Fruit fly (Drosophila melanogaster) whole organism, embryonic: ENCODE results near the gene CG42324.

ENCODE experiments used
- Adf1 ChIP-seq: fragments of 200-800 bp; sonication (Bioruptor generic); IDR thresholded peaks from 2 replicates; pipeline ENCODE4 v1.3.6; 2022; ENCODE audit warnings: missing biosample characterization, missing genetic modification characterization
- CG10147 ChIP-seq: fragments of 200-800 bp; sonication (Bioruptor generic); optimal IDR thresholded peaks from 2 replicates; lab custom pipeline; 2019; ENCODE audit warnings: missing biosample characterization, mild to moderate bottlenecking, missing genetic modification characterization, moderate library complexity
- CG10431 ChIP-seq: fragments of 200-800 bp; sonication (Bioruptor generic); optimal IDR thresholded peaks from 3 replicates; lab custom pipeline; 2018; ENCODE audit warnings: missing biosample characterization, mild to moderate bottlenecking, missing genetic modification characterization
- CG11247 ChIP-seq: fragments of 200-800 bp; sonication (Bioruptor generic); IDR thresholded peaks from 2 replicates; pipeline ENCODE4 v1.3.6; 2022; ENCODE audit warnings: missing biosample characterization, missing genetic modification characterization
- CG12155 ChIP-seq: fragments of 200-800 bp; sonication (Bioruptor generic); optimal IDR thresholded peaks from 3 replicates; lab custom pipeline; 2016; ENCODE audit warnings: missing biosample characterization, missing genetic modification characterization
- CG15073 ChIP-seq: fragments of 200-800 bp; sonication (Bioruptor generic); optimal IDR thresholded peaks from 2 replicates; lab custom pipeline; 2016; ENCODE audit warnings: missing biosample characterization, missing genetic modification characterization
- CG15514 ChIP-seq: fragments of 200-800 bp; sonication (Bioruptor generic); optimal IDR thresholded peaks from 3 replicates; lab custom pipeline; 2017; ENCODE audit warnings: missing biosample characterization, missing genetic modification characterization, mild to moderate bottlenecking, moderate library complexity, missing genetic modification reagents
- CG17568 ChIP-seq: fragments of 200-800 bp; sonication (Bioruptor generic); optimal IDR thresholded peaks from 2 replicates; lab custom pipeline; 2018; ENCODE audit warnings: missing biosample characterization, mild to moderate bottlenecking, missing genetic modification characterization, moderate library complexity
- CG2129 ChIP-seq: fragments of 200-800 bp; sonication (Bioruptor generic); IDR thresholded peaks from 2 replicates; pipeline ENCODE4 v1.3.6; 2022; ENCODE audit warnings: missing biosample characterization, missing genetic modification characterization; ENCODE audit not compliant: partially characterized antibody
- CG2712 ChIP-seq: fragments of 200-800 bp; optimal IDR thresholded peaks from 3 replicates; lab custom pipeline; 2019; ENCODE audit warnings: missing biosample characterization, mild to moderate bottlenecking, missing genetic modification characterization, moderate library complexity
- CG31224 ChIP-seq: fragments of 200-800 bp; sonication (Bioruptor generic); IDR thresholded peaks from 2 replicates; pipeline ENCODE4 v1.3.6; 2022; ENCODE audit warnings: missing biosample characterization, missing genetic modification characterization
- CG33213 ChIP-seq: fragments of 200-800 bp; sonication (Bioruptor generic); optimal IDR thresholded peaks from 3 replicates; lab custom pipeline; 2016; ENCODE audit warnings: missing biosample characterization, missing genetic modification characterization
- CG3838 ChIP-seq: fragments of 200-800 bp; sonication (Bioruptor generic); optimal IDR thresholded peaks from 3 replicates; lab custom pipeline; 2016; ENCODE audit warnings: missing biosample characterization, missing genetic modification characterization
- CG3847 ChIP-seq: fragments of 200-800 bp; sonication (Bioruptor generic); IDR thresholded peaks from 2 replicates; pipeline ENCODE4 v1.3.6; 2022; ENCODE audit warnings: missing biosample characterization, missing genetic modification characterization
- CG6683 ChIP-seq: fragments of 200-800 bp; sonication (Bioruptor generic); optimal IDR thresholded peaks from 2 replicates; lab custom pipeline; 2017; ENCODE audit warnings: missing biosample characterization, mild to moderate bottlenecking, missing genetic modification characterization, missing genetic modification reagents
- CG7271 ChIP-seq: fragments of 200-800 bp; sonication (Bioruptor generic); optimal IDR thresholded peaks from 2 replicates; lab custom pipeline; 2018; ENCODE audit warnings: missing biosample characterization, mild to moderate bottlenecking, missing genetic modification characterization, moderate library complexity
- CG7987 ChIP-seq: fragments of 200-800 bp; sonication (Bioruptor generic); optimal IDR thresholded peaks from 2 replicates; lab custom pipeline; 2018; ENCODE audit warnings: missing biosample characterization, mild to moderate bottlenecking, missing genetic modification characterization, moderate library complexity
- CG9876 ChIP-seq: fragments of 200-800 bp; sonication (Bioruptor generic); optimal IDR thresholded peaks from 2 replicates; lab custom pipeline; 2016; ENCODE audit warnings: missing biosample characterization, missing genetic modification characterization
- CHES-1-like ChIP-seq: fragments of 200-800 bp; sonication (Bioruptor generic); optimal IDR thresholded peaks from 2 replicates; lab custom pipeline; 2016; ENCODE audit warnings: missing biosample characterization, missing genetic modification characterization
- Eip74EF ChIP-seq, 2 experiments: fragments of 200-800 bp in 1 of 2; fragments of >200 bp in 1 of 2; sonication (Bioruptor generic) in 1 of 2; optimal IDR thresholded peaks; 2 replicates each; lab custom pipeline; 2017 to 2019; ENCODE audit warnings: missing biosample characterization in 2 of 2, missing genetic modification characterization in 2 of 2, mild to moderate bottlenecking in 1 of 2, moderate library complexity in 1 of 2
- H2.0 ChIP-seq: fragments of 200-800 bp; sonication (Bioruptor generic); IDR thresholded peaks from 2 replicates; pipeline ENCODE4 v1.3.6; 2022; ENCODE audit warnings: missing biosample characterization, missing genetic modification characterization
- Meics ChIP-seq: fragments of 200-800 bp; sonication (Bioruptor generic); optimal IDR thresholded peaks from 2 replicates; lab custom pipeline; 2017; ENCODE audit warnings: missing biosample characterization, mild to moderate bottlenecking, missing genetic modification characterization
- Mes4 ChIP-seq: fragments of 200-800 bp; sonication (Bioruptor generic); optimal IDR thresholded peaks from 2 replicates; lab custom pipeline; 2016; ENCODE audit warnings: missing biosample characterization, missing genetic modification characterization
- Neu2 ChIP-seq: fragments of 200-800 bp; sonication (Bioruptor generic); optimal IDR thresholded peaks from 3 replicates; lab custom pipeline; 2016; ENCODE audit warnings: missing biosample characterization, missing genetic modification characterization, borderline replicate concordance
- cg ChIP-seq: fragments of 200-800 bp; sonication (Bioruptor generic); optimal IDR thresholded peaks from 3 replicates; lab custom pipeline; 2019; ENCODE audit warnings: missing biosample characterization, mild to moderate bottlenecking, missing genetic modification characterization, moderate library complexity
- cwo ChIP-seq: fragments of 200-800 bp; sonication (Bioruptor generic); optimal IDR thresholded peaks from 3 replicates; lab custom pipeline; 2017; ENCODE audit warnings: missing biosample characterization, missing genetic modification characterization, mild to moderate bottlenecking, moderate library complexity, missing genetic modification reagents
- disco-r ChIP-seq: fragments of 200-800 bp; sonication (Bioruptor generic); optimal IDR thresholded peaks from 2 replicates; lab custom pipeline; 2016; ENCODE audit warnings: missing biosample characterization, missing genetic modification characterization
- dpn ChIP-seq, 2 experiments: fragments of 200-800 bp; sonication (Bioruptor generic); optimal IDR thresholded peaks; 3 replicates each; lab custom pipeline; 2016; ENCODE audit warnings: missing biosample characterization in 2 of 2, missing genetic modification characterization in 2 of 2
- ems ChIP-seq: fragments of 200-800 bp; sonication (Bioruptor generic); optimal IDR thresholded peaks from 3 replicates; lab custom pipeline; 2016; ENCODE audit warnings: missing biosample characterization, missing genetic modification characterization
- gcm2 ChIP-seq: fragments of 200-800 bp; sonication (Bioruptor generic); optimal IDR thresholded peaks from 2 replicates; lab custom pipeline; 2016; ENCODE audit warnings: missing biosample characterization, missing genetic modification characterization
- jing ChIP-seq: fragments of 200-800 bp; sonication (Bioruptor generic); optimal IDR thresholded peaks from 2 replicates; lab custom pipeline; 2018; ENCODE audit warnings: missing biosample characterization, mild to moderate bottlenecking, missing genetic modification characterization
- knrl ChIP-seq: fragments of 200-800 bp; sonication (Bioruptor generic); IDR thresholded peaks from 3 replicates; pipeline ENCODE4 v1.3.6; 2022; ENCODE audit warnings: missing biosample characterization, missing genetic modification characterization; ENCODE audit not compliant: partially characterized antibody
- maf-S ChIP-seq: fragments of 200-800 bp; sonication (Bioruptor generic); optimal IDR thresholded peaks from 2 replicates; lab custom pipeline; 2016; ENCODE audit warnings: missing biosample characterization, missing genetic modification characterization
- prd ChIP-seq, 3 experiments: fragments of >200 bp in 2 of 3; fragments of 200-800 bp in 1 of 3; sonication (Bioruptor generic) in 1 of 3; optimal IDR thresholded peaks in 2 of 3; IDR thresholded peaks in 1 of 3; 2 replicates in 2 of 3; 3 replicates in 1 of 3; pipeline versions ENCODE4 v1.3.6 to Lab custom; 2017 to 2022; ENCODE audit warnings: missing biosample characterization in 1 of 3, missing genetic modification characterization in 1 of 3
- rib ChIP-seq: fragments of 200-800 bp; sonication (Bioruptor generic); IDR thresholded peaks from 2 replicates; pipeline ENCODE4 v1.3.6; 2022; ENCODE audit warnings: missing biosample characterization, missing genetic modification characterization
- sc ChIP-seq, 3 experiments: fragments of >200 bp in 2 of 3; fragments of 200-800 bp in 1 of 3; sonication (Bioruptor generic) in 1 of 3; optimal IDR thresholded peaks; 2 replicates in 2 of 3; 3 replicates in 1 of 3; lab custom pipeline; 2017; ENCODE audit warnings: mild to moderate bottlenecking in 1 of 3, missing biosample characterization in 1 of 3, missing genetic modification characterization in 1 of 3, missing genetic modification reagents in 1 of 3
- slbo ChIP-seq: fragments of 200-800 bp; sonication (Bioruptor generic); IDR thresholded peaks from 2 replicates; pipeline ENCODE4 v1.3.6; 2022; ENCODE audit warnings: missing biosample characterization, missing genetic modification characterization
- tna ChIP-seq: fragments of 200-800 bp; sonication (Bioruptor generic); IDR thresholded peaks from 2 replicates; pipeline ENCODE4 v1.3.6; 2022; ENCODE audit warnings: missing biosample characterization, missing genetic modification characterization; ENCODE audit not compliant: partially characterized antibody

The CG42324 gene

DNA sequence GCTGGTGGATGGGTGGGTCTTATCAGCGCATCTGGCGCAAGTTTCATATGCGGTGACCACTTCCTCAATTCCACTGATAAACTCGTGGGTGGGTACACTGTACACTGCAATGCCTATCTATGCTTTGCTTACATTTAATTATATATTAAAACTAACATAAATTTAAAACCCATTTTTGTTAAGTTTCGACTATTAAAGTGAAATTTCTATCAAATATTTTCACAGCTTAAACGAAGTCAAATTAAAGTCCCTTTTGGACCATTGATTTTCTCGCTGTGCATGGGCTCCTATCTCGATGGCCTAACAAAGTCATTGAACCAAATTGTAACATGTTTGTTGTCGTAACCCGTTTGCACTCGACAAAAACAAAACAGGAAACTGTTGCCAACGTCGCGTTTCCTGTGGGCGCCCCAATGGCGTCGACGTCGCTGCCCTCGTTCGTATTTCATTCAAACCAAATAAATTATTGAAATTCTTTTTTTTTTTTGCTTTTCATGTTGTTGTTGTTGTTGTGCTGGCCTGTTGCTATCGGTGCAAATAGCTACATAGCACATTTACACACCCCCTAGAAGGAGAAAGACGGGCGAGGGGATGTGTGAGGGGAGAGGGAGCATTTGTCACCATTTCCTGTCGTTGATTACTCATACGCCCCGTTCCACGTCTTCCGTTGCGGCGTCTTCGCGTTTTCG lies 39.4 kb upstream of the CG42324 start (continued):
- TF ChIP-seq CG3847 (GFP tag; lab: Robert Waterston, UW), result peak; percentile 86
- peak; percentile 80 for TF ChIP-seq CG10147 (GFP tag; lab: Kevin White, UChicago)
- TF ChIP-seq knrl (GFP tag; lab: Robert Waterston, UW), result no peak
- peak; percentile 95 for TF ChIP-seq slbo
- TF ChIP-seq CG15073 (GFP tag; lab: Kevin White, UChicago), result peak; percentile 16
- peak; percentile 58 for TF ChIP-seq jing (GFP tag; lab: Kevin White, UChicago)
- TF ChIP-seq gcm2 (GFP tag; lab: Kevin White, UChicago), result peak; percentile 40
- TF ChIP-seq CG7271, result no peak
- peak; percentile 64 for TF ChIP-seq CG6683
- TF ChIP-seq dpn (GFP tag; optimal IDR thresholded peaks at IDR 0.05; lab: Kevin White, UChicago), result peak; percentile 52 to 85
- no peak for TF ChIP-seq Neu2 (GFP tag; lab: Kevin White, UChicago)
- TF ChIP-seq CG31224 (GFP tag; lab: Robert Waterston, UW), result peak; percentile 76
- no peak for TF ChIP-seq CG2129 (GFP tag; lab: Robert Waterston, UW)
- TF ChIP-seq Eip74EF (GFP tag; optimal IDR thresholded peaks at IDR 0.05; lab: Kevin White, UChicago), result peak in 1 of 2 experiments; percentile 90
- TF ChIP-seq CG15514 (GFP tag; lab: Kevin White, UChicago), result peak; percentile 72
- TF ChIP-seq tna (GFP tag; lab: Robert Waterston, UW), result no peak
- TF ChIP-seq Adf1 (GFP tag; lab: Robert Waterston, UW), result peak; percentile 75
- peak; percentile 74 for TF ChIP-seq CG12155 (GFP tag; lab: Kevin White, UChicago)
- TF ChIP-seq CHES-1-like (GFP tag; lab: Kevin White, UChicago), result peak; percentile 33
- peak; percentile 21 for TF ChIP-seq CG33213 (GFP tag; lab: Kevin White, UChicago)
- peak; percentile 53 for TF ChIP-seq ems (GFP tag; lab: Kevin White, UChicago)
- TF ChIP-seq rib (GFP tag; lab: Robert Waterston, UW), result peak; percentile 62
- TF ChIP-seq Mes4, result peak; percentile 29
- TF ChIP-seq CG11247, result peak; percentile 76
- TF ChIP-seq CG10431 (GFP tag; lab: Kevin White, UChicago), result peak; percentile 10
- TF ChIP-seq cwo (GFP tag; lab: Kevin White, UChicago), result peak; percentile 83
- TF ChIP-seq maf-S (GFP tag; lab: Kevin White, UChicago), result no peak
- TF ChIP-seq disco-r, result peak; percentile 12
- peak; percentile 86 for TF ChIP-seq H2.0 (GFP tag; lab: Robert Waterston, UW)
- peak; percentile 14 for TF ChIP-seq CG3838 (GFP tag; lab: Kevin White, UChicago)
- peak; percentile 59 for TF ChIP-seq CG7987 (GFP tag; lab: Kevin White, UChicago)
- no peak for TF ChIP-seq CG9876 (GFP tag; lab: Kevin White, UChicago)
- TF ChIP-seq sc (optimal IDR thresholded peaks at IDR 0.05; lab: Kevin White, UChicago), result no peak
- peak; percentile 56 for TF ChIP-seq sc (GFP tag; optimal IDR thresholded peaks at IDR 0.05; lab: Kevin White, UChicago)
- peak; percentile 75 for TF ChIP-seq CG17568 (GFP tag; lab: Kevin White, UChicago)
- TF ChIP-seq prd (optimal IDR thresholded peaks at IDR 0.05; lab: Kevin White, UChicago), result no peak
- peak; percentile 89 for TF ChIP-seq prd (GFP tag; IDR thresholded peaks at IDR 0.05; lab: Robert Waterston, UW)
- TF ChIP-seq cg (GFP tag; lab: Kevin White, UChicago), result no peak
- TF ChIP-seq Meics, result peak; percentile 84
- TF ChIP-seq CG2712 (tag; lab: Kevin White, UChicago), result peak; percentile 79
- TF ChIP-seq, all 482 proteins: peak for 364
